Worm (Caenorhabditis elegans): Measurements from ENCODE around the gene ehs-1.

DNA sequence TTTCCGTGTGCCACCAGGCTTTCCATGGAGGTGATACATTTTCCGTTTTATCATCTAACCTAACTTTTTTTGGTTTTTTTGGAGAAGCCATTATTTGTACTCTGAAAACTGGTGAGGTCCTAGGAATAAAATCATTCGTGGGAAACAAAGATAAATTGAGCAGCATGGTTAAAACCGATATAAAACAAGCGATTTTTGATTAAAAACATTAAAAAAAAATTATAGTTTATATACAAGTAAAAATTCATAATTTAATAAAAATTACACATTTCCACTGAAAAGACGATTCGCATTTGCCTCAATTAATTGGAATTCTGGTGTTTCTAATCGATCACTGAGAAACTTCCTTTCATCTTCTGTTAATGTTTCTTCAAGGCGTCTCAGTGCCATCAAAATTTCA lies 17.9 kb downstream of the ehs-1 start, which contains the start of gene ZK1248.15:
- no peak for TF ChIP-seq peb-1 (tag; optimal IDR thresholded peaks at IDR 0.05)
- TF ChIP-seq unc-55 (GFP tag; optimal IDR thresholded peaks at IDR 0.05): no peak
- no peak for TF ChIP-seq Y55F3AM.14 (GFP tag; optimal IDR thresholded peaks at IDR 0.05)

Data from whole organism, L2 larva.